Fruit fly (Drosophila melanogaster) S2 (cell line): ENCODE measurements around the gene Act87E.

ENCODE experiments used
- CG8478 ChIP-seq: fragments of >200 bp; optimal IDR thresholded peaks from 2 replicates; lab custom pipeline; 2018
- CTCF ChIP-seq, 2 experiments: fragments of >200 bp; optimal IDR thresholded peaks; 2 replicates each; lab custom pipeline; 2018

Gene Act87E

dm6 chr3R:13446489-13446888 lies 20.7 kb downstream of the Act87E start:
- TF ChIP-seq CTCF (optimal IDR thresholded peaks at IDR 0.05; lab: Kevin White, UChicago) (no peak), CG8478 (lab: Kevin White, UChicago) (no peak)

- no peak for TF ChIP-seq CG8478 (lab: Kevin White, UChicago)
- no peak for TF ChIP-seq CTCF (optimal IDR thresholded peaks at IDR 0.05; lab: Kevin White, UChicago)
Observed at dm6 chr3R:13448354-13448753, 22.6 kb downstream of the Act87E start.

- TF ChIP-seq CG8478 (lab: Kevin White, UChicago) (no peak), CTCF (optimal IDR thresholded peaks at IDR 0.05; lab: Kevin White, UChicago) (no peak)
Observed at dm6 chr3R:13450338-13450737, 24.6 kb downstream of the Act87E start, which contains the start of gene side-IV. TSS of gene side-IV (plus strand) at chr3R:13450590.

DNA sequence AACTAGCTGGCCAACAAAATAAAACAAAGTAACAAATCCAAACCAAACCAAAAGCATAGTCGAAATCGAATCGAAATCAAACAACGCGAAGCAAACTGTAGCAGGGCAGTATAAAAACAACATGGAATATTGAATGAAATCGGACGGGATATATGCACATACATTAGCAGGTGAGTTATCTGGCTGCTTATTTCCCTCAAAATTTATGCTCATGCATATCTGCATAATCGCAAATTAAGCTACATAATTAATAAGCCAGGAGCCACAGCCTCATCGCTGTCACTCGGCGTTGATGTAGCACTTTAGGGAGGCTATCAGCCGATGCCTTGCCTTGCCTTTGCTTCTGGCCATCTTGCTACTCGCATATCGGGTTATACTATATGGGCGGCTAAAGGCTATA lies 26.5 kb downstream of the Act87E start:
- no peak for TF ChIP-seq CTCF (optimal IDR thresholded peaks at IDR 0.05; lab: Kevin White, UChicago)
- TF ChIP-seq CG8478 (lab: Kevin White, UChicago), result no peak

dm6 chr3R:13452851-13453255 lies 27.1 kb downstream of the Act87E start:
- TF ChIP-seq CG8478 (lab: Kevin White, UChicago) (no peak), CTCF (optimal IDR thresholded peaks at IDR 0.05; lab: Kevin White, UChicago) (no peak)

DNA sequence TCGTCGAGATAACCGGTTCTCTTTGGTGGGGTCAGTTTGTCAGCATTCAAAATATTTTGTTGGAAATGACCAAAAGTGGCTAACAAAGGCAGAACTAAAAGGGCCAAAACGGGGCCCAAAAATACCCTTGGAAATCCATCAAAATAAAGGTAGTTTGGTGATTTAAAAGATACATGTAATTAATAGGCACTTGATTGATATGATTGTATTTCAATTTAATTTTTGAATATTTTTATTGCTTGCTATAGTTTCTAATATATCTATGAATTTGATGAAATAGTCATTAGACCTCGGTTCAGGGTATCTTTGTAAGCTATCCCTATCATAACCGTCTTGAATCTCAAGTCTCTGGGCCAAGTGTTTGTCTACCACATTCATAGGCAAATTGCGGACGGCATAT lies 28.2 kb downstream of the Act87E start:
- TF ChIP-seq CTCF (optimal IDR thresholded peaks at IDR 0.05; lab: Kevin White, UChicago) (no peak), CG8478 (lab: Kevin White, UChicago) (no peak)

dm6 chr3R:13465705-13466608 lies 40.2 kb downstream of the Act87E start:
- TF ChIP-seq CTCF (optimal IDR thresholded peaks at IDR 0.05; lab: Kevin White, UChicago), result no peak
- no peak for TF ChIP-seq CG8478 (lab: Kevin White, UChicago)

DNA sequence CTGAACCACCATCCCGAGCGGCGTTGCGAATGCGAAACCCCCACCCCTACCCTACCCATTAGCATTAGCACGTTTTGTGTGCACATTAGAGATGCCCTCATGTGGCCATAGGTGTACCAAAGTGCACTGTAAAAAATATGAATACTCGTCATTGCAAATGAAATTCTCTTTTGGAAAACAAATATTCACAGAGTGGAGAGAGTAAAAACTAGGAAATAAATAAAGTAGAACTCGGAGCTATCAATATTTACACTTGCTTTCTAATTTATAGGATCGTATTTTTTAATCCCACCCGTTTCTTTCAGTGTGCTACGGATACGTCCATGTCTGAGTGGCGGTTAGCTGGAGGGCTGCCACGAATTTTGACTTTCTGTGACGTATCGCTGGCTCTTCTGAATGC lies 43.5 kb downstream of the Act87E start:
- TF ChIP-seq CG8478 (lab: Kevin White, UChicago) (no peak), CTCF (optimal IDR thresholded peaks at IDR 0.05; lab: Kevin White, UChicago) (no peak)

DNA sequence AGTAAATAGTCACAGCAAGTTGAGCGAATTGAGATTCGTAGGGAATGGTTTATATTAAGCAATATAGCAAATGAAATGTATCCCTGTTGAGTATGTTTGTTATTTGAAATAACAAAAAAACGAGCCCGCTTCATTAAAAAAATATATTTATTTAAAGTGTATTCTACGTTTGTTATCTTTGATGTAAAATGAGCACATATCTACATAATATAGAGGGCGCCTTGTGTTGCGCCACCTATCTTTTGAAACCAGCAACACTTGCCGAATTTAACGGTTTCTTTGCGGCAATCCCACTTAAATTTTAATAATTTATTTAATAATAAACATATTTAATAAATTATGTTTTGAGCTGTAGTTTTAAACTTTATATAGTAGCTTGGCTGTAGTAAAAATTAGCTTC lies 45.5 kb downstream of the Act87E start:
- TF ChIP-seq CG8478 (lab: Kevin White, UChicago) (no peak), CTCF (optimal IDR thresholded peaks at IDR 0.05; lab: Kevin White, UChicago) (peak; percentile 46 to 89)
